Fruit fly (Drosophila melanogaster) whole organism, pupa: ENCODE results near the gene ergic53.
A peak's percentile ranks its signal among the peaks of the same experiment; 100 is the strongest.

ENCODE experiments used
- CG13204 ChIP-seq: fragments of 200-800 bp; sonication (Bioruptor generic); optimal IDR thresholded peaks from 2 replicates; lab custom pipeline; 2018; ENCODE audit warnings: missing biosample characterization, mild to moderate bottlenecking, missing genetic modification characterization, moderate library complexity
- CG8301 ChIP-seq: fragments of 200-800 bp; sonication (Bioruptor generic); optimal IDR thresholded peaks from 2 replicates; lab custom pipeline; 2018; ENCODE audit warnings: missing biosample characterization, mild to moderate bottlenecking, missing genetic modification characterization
- D1 ChIP-seq: fragments of 200-800 bp; sonication (Bioruptor generic); optimal IDR thresholded peaks from 2 replicates; lab custom pipeline; 2018; ENCODE audit warnings: missing biosample characterization, mild to moderate bottlenecking, missing genetic modification characterization, moderate library complexity
- Pif1A ChIP-seq: fragments of 200-800 bp; sonication (Bioruptor generic); optimal IDR thresholded peaks from 3 replicates; lab custom pipeline; 2016; ENCODE audit warnings: missing biosample characterization, missing genetic modification characterization
- Pif1B ChIP-seq: fragments of 200-800 bp; sonication (Bioruptor generic); optimal IDR thresholded peaks from 3 replicates; lab custom pipeline; 2016; ENCODE audit warnings: missing biosample characterization, missing genetic modification characterization
- gl ChIP-seq: fragments of 200-800 bp; sonication (Bioruptor generic); optimal IDR thresholded peaks from 2 replicates; lab custom pipeline; 2018; ENCODE audit warnings: missing biosample characterization, mild to moderate bottlenecking, missing genetic modification characterization

- TF ChIP-seq gl (peak; percentile 57), Pif1A (GFP tag; lab: Kevin White, UChicago) (peak; percentile 59), Pif1B (GFP tag; lab: Kevin White, UChicago) (peak; percentile 67), CG8301 (no peak), CG13204 (GFP tag; lab: Kevin White, UChicago) (peak; percentile 63), D1 (no peak)
Observed at dm6 chr3L:8546355-8546771, 11.6 kb downstream of the ergic53 start.
